Fruit fly (Drosophila melanogaster) whole organism, pupa: ENCODE results near the gene Ack.

ENCODE experiments used
- CG15710 ChIP-seq: fragments of 200-800 bp; sonication (Bioruptor generic); optimal IDR thresholded peaks from 2 replicates; lab custom pipeline; 2018; ENCODE audit warnings: missing biosample characterization, mild to moderate bottlenecking, missing genetic modification characterization, moderate library complexity
- Snoo ChIP-seq: fragments of 200-800 bp; sonication (Bioruptor generic); optimal IDR thresholded peaks from 3 replicates; lab custom pipeline; 2017; ENCODE audit warnings: missing biosample characterization, mild to moderate bottlenecking, missing genetic modification characterization, inconsistent platforms

DNA sequence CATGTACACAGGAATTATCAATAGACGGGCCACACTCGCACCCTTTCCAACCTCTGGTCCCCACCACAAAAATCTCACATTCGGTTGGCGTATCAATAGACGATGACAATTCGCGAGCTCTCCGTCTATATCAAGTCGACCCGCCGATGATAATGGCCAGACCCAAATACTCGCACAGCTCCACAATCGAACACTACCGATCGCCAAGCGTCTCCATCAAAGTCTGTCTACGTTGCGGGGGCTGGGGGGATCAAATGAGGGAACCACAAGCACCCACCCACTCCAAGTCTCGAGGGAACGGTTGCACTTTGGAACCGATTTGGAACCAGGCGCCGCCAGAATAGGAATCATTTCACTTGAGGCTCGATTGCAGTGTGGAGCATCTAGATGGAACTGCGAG lies 39.6 kb upstream of the Ack start:
- TF ChIP-seq CG15710 (tag; lab: Kevin White, UChicago) = no peak
- no peak for TF ChIP-seq Snoo (tag; lab: Kevin White, UChicago)
